Worm (Caenorhabditis elegans) whole organism, L4 larva: ENCODE results near the gene lbp-7.

Experiments used
- F49E8.2 ChIP-seq: sonication (generic microtip); optimal IDR thresholded peaks from 2 replicates; lab custom pipeline; 2016; ENCODE audit warnings: missing compliant biosample characterization, mild to moderate bottlenecking, missing genetic modification characterization, borderline replicate concordance
- T26A8.4 ChIP-seq: fragments of 200-800 bp; sonication (Bioruptor generic); IDR thresholded peaks from 2 replicates; pipeline ENCODE4 v1.3.6; 2022; ENCODE audit warnings: missing genetic modification characterization, missing compliant biosample characterization
- Y5F2A.4 ChIP-seq: fragments of 200-800 bp; sonication (Bioruptor generic); optimal IDR thresholded peaks from 2 replicates; lab custom pipeline; 2018; ENCODE audit warnings: mild to moderate bottlenecking, missing genetic modification characterization, missing compliant biosample characterization
- ceh-28 ChIP-seq: fragments of 150-350 bp; optimal IDR thresholded peaks from 2 replicates; lab custom pipeline; 2014; ENCODE audit warnings: missing biosample characterization, missing genetic modification reagents, missing genetic modification characterization
- daf-16 ChIP-seq, 3 experiments: sonication (generic microtip); optimal IDR thresholded peaks; 2 replicates each; lab custom pipeline; 2016 to 2017; ENCODE audit warnings: missing genetic modification characterization in 3 of 3, missing genetic modification reagents in 3 of 3, mild to moderate bottlenecking in 2 of 3, missing compliant biosample characterization in 2 of 3, missing biosample characterization in 1 of 3, moderate library complexity in 1 of 3
- dve-1 ChIP-seq: sonication (generic microtip); optimal IDR thresholded peaks from 2 replicates; lab custom pipeline; 2017; ENCODE audit warnings: antibody characterized with exemption, mild to moderate bottlenecking, missing genetic modification characterization, missing compliant biosample characterization; ENCODE audit not compliant: insufficient read depth
- gei-8 ChIP-seq: fragments of 200-800 bp; sonication (Bioruptor generic); optimal IDR thresholded peaks from 2 replicates; lab custom pipeline; 2018; ENCODE audit warnings: mild to moderate bottlenecking, missing genetic modification characterization, missing compliant biosample characterization
- lim-7 ChIP-seq: fragments of 200-800 bp; sonication (Bioruptor generic); IDR thresholded peaks from 2 replicates; pipeline ENCODE4 v1.3.6; 2022; ENCODE audit warnings: missing genetic modification characterization, missing compliant biosample characterization
- mdl-1 ChIP-seq, 2 experiments: fragments of 150-350 bp in 1 of 2; sonication (generic microtip) in 1 of 2; optimal IDR thresholded peaks; 2 replicates each; lab custom pipeline; 2014 to 2017; ENCODE audit warnings: missing biosample characterization in 2 of 2, missing genetic modification characterization in 2 of 2
- mxl-3 ChIP-seq: fragments of 200-800 bp; sonication (Bioruptor generic); optimal IDR thresholded peaks from 2 replicates; lab custom pipeline; 2018; ENCODE audit warnings: mild to moderate bottlenecking, missing genetic modification characterization, missing compliant biosample characterization
- nhr-28 ChIP-seq: fragments of 150-350 bp; optimal IDR thresholded peaks from 2 replicates; lab custom pipeline; 2014; ENCODE audit warnings: missing biosample characterization, missing genetic modification characterization
- pha-4 ChIP-seq, 2 experiments: fragments of 150-350 bp in 1 of 2; fragments of 200-800 bp in 1 of 2; sonication (Bioruptor generic) in 1 of 2; IDR thresholded peaks in 1 of 2; optimal IDR thresholded peaks in 1 of 2; 2 replicates each; pipeline versions ENCODE4 v1.3.6 to Lab custom; 2014 to 2022; ENCODE audit warnings: missing genetic modification characterization in 2 of 2, missing genetic modification reagents in 2 of 2, missing biosample characterization in 1 of 2, missing compliant biosample characterization in 1 of 2
- sdz-12 ChIP-seq: fragments of 200-800 bp; sonication (Bioruptor generic); optimal IDR thresholded peaks from 2 replicates; lab custom pipeline; 2018; ENCODE audit warnings: mild to moderate bottlenecking, missing genetic modification characterization, missing compliant biosample characterization
- spr-3 ChIP-seq: fragments of 200-800 bp; sonication (Bioruptor generic); optimal IDR thresholded peaks from 2 replicates; lab custom pipeline; 2018; ENCODE audit warnings: mild to moderate bottlenecking, missing genetic modification characterization, missing compliant biosample characterization
- zag-1 ChIP-seq: fragments of 150-350 bp; optimal IDR thresholded peaks from 2 replicates; lab custom pipeline; 2014; ENCODE audit warnings: missing biosample characterization, missing genetic modification characterization

Gene lbp-7

ce11 chrV:13929503-13929902, 50.2 kb downstream of the lbp-7 start, which contains the start of gene srxa-13:
TSS of gene srxa-13 (plus strand) at chrV:13929803.
- no peak for TF ChIP-seq dve-1 (tag; lab: Kevin White, UChicago)
- TF ChIP-seq sdz-12 (GFP tag; lab: Kevin White, UChicago) = no peak
- TF ChIP-seq mdl-1 (tag; optimal IDR thresholded peaks at IDR 0.05; lab: Kevin White, UChicago) = no peak
- TF ChIP-seq zag-1 = no peak
- TF ChIP-seq T26A8.4 (GFP tag; lab: Robert Waterston, UW) = no peak
- TF ChIP-seq Y5F2A.4 = no peak
- TF ChIP-seq gei-8 = no peak
- TF ChIP-seq pha-4 (GFP tag; IDR thresholded peaks at IDR 0.05; lab: Robert Waterston, UW) = no peak
- no peak for TF ChIP-seq pha-4 (tag; optimal IDR thresholded peaks at IDR 0.05; lab: Kevin White, UChicago)
- no peak for TF ChIP-seq spr-3
- TF ChIP-seq lim-7 = no peak
- TF ChIP-seq F49E8.2 (tag; lab: Kevin White, UChicago) = no peak
- no peak for TF ChIP-seq ceh-28 (tag; lab: Kevin White, UChicago)
- no peak for TF ChIP-seq mxl-3 (GFP tag; lab: Kevin White, UChicago)
- no peak for TF ChIP-seq daf-16 (GFP tag; optimal IDR thresholded peaks at IDR 0.05; lab: Kevin White, UChicago)
- no peak for TF ChIP-seq daf-16 (tag; optimal IDR thresholded peaks at IDR 0.05; lab: Kevin White, UChicago)
- no peak for TF ChIP-seq nhr-28
- TF ChIP-seq, all 104 proteins: peak for 0
